Worm (Caenorhabditis elegans): ENCODE measurements around the gene ZK1290.1.
A peak's percentile ranks its signal among the peaks of the same experiment; 100 is the strongest.

Gene ZK1290.1

DNA sequence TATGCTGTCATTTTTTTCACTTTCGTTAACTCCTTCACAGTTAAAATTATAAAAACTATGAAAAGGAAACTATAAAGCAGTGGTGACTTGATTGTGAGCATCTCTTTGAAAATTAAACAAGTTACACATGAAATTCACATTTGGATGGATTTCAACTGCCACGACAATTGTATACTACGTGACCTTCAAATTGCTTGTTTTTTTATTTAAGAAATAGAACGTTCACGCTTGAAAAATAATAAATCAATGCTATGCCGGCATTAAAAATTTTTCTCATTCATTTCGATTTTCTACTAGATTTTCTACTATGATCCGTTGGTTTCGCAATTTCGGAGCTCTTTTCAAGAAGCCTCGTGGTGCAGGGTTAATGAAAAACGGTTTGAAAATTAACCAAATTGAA, 36.1 kb upstream of the ZK1290.1 start, which contains the start of the genes ZK1290.7 and rnh-1.1:
Gene ZK1290.7 (minus strand): TSS at position 101 of the 400 bp plus-strand sequence.
Gene rnh-1.1 (plus strand): TSS at position 281 of the 400 bp plus-strand sequence.
- TF ChIP-seq nhr-67 (tag; optimal IDR thresholded peaks at IDR 0.05), result no peak
- TF ChIP-seq lin-15B (tag; optimal IDR thresholded peaks at IDR 0.05), result no peak
- no peak for TF ChIP-seq pqm-1 (tag; optimal IDR thresholded peaks at IDR 0.05)
- TF ChIP-seq mml-1 (tag; optimal IDR thresholded peaks at IDR 0.05), result no peak
- TF ChIP-seq nhr-12 (tag; optimal IDR thresholded peaks at IDR 0.05), result no peak
- no peak for TF ChIP-seq nhr-11 (tag; optimal IDR thresholded peaks at IDR 0.05)
- no peak for TF ChIP-seq ceh-9 (tag; optimal IDR thresholded peaks at IDR 0.05)
- no peak for TF ChIP-seq snpc-4 (tag; optimal IDR thresholded peaks at IDR 0.05)
- TF ChIP-seq lsy-12 (tag; optimal IDR thresholded peaks at IDR 0.05), result no peak
- TF ChIP-seq nhr-43 (tag; optimal IDR thresholded peaks at IDR 0.05; ENCODE audit: poor library complexity, severe bottlenecking), result no peak
- no peak for TF ChIP-seq sea-2 (GFP tag; optimal IDR thresholded peaks at IDR 0.05)
- no peak for TF ChIP-seq nhr-28 (tag; optimal IDR thresholded peaks at IDR 0.05)
- no peak for TF ChIP-seq egl-27 (tag; optimal IDR thresholded peaks at IDR 0.05)
- no peak for TF ChIP-seq aly-2 (tag; optimal IDR thresholded peaks at IDR 0.05)
- no peak for TF ChIP-seq nhr-23 (tag; optimal IDR thresholded peaks at IDR 0.05)
- TF ChIP-seq unc-62 (GFP tag; optimal IDR thresholded peaks at IDR 0.05), result no peak

DNA sequence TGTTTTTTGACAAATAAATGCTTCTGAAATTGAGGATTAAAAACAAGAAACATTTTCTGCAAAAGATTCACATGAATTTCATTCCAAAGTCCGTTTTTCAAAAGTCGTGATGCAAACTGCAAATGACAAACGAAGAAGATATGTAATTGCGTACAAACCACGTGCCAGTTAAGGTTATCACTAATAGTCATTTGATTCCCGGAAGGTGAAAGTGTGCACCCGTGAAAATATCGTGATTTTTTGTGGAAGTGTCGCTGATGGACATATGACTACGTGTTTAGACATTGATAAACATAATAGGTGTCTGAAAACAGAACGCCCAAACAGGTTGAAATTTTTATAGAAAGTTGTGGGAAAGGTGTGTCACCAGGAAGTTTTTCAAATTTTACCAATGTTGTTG, 33.4 kb upstream of the ZK1290.1 start:
- no peak for TF ChIP-seq mdl-1 (tag; optimal IDR thresholded peaks at IDR 0.05)
- TF ChIP-seq elt-3 (tag; optimal IDR thresholded peaks at IDR 0.05), result no peak
- no peak for TF ChIP-seq lin-39 (tag; optimal IDR thresholded peaks at IDR 0.05)
- TF ChIP-seq elt-2 (tag; optimal IDR thresholded peaks at IDR 0.05), result peak; percentile 86
- no peak for TF ChIP-seq ztf-4 (tag; optimal IDR thresholded peaks at IDR 0.05)
- TF ChIP-seq nhr-43 (tag; optimal IDR thresholded peaks at IDR 0.05; ENCODE audit: poor library complexity, severe bottlenecking), result peak; percentile 94
- peak; percentile 78 for TF ChIP-seq pqm-1 (tag; optimal IDR thresholded peaks at IDR 0.05)
- no peak for TF ChIP-seq egl-27 (tag; optimal IDR thresholded peaks at IDR 0.05)
- TF ChIP-seq unc-62 (GFP tag; optimal IDR thresholded peaks at IDR 0.05), result no peak
- TF ChIP-seq nhr-25 (tag; optimal IDR thresholded peaks at IDR 0.05), result peak; percentile 57
- no peak for TF ChIP-seq ceh-9 (tag; optimal IDR thresholded peaks at IDR 0.05)
- TF ChIP-seq nhr-76 (tag; optimal IDR thresholded peaks at IDR 0.05), result no peak
- TF ChIP-seq tbx-2 (tag; optimal IDR thresholded peaks at IDR 0.05), result peak; percentile 25
- TF ChIP-seq fkh-2 (tag; optimal IDR thresholded peaks at IDR 0.05), result no peak
- TF ChIP-seq ama-1 (optimal IDR thresholded peaks at IDR 0.05), result no peak
- TF ChIP-seq nhr-23 (tag; optimal IDR thresholded peaks at IDR 0.05), result peak; percentile 89
- no peak for TF ChIP-seq nhr-28 (tag; optimal IDR thresholded peaks at IDR 0.05)
- no peak for TF ChIP-seq hmg-11 (tag; optimal IDR thresholded peaks at IDR 0.05)
- TF ChIP-seq jun-1 (tag; optimal IDR thresholded peaks at IDR 0.05), result peak; percentile 45
- TF ChIP-seq nhr-11 (tag; optimal IDR thresholded peaks at IDR 0.05), result no peak
- TF ChIP-seq mml-1 (tag; optimal IDR thresholded peaks at IDR 0.05), result peak; percentile 39
- peak; percentile 6 for TF ChIP-seq ceh-28 (tag; optimal IDR thresholded peaks at IDR 0.05)
- no peak for TF ChIP-seq eor-1 (tag; optimal IDR thresholded peaks at IDR 0.05)
- no peak for TF ChIP-seq nhr-237 (tag; optimal IDR thresholded peaks at IDR 0.05)

DNA sequence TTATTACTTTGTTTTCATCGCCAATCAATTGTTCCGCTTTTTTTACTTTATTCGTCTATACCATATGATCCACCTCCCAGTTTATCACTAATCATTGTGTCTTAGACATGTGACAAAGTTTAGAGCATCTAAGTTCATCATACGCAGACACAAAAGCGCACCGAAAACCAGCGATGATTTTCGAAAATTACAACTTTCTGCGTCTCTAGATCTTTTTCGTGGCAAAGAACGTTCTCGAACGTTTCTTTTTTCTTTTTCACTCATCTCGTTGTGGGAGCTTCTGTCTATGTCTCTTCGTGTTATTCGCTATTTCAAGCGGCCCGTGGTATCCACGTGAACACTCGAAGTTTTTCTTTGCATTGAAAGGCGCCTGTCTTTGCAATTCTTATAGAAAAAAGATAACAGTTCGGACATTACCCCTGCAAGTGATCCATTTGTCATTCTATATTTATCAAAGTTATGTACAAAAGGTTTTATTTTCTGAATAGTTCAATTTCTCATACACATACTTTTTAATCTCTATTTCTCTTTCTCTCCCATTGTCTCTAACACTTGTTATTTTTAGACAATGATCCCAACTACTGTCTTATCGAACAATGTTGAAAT, 32.4 kb upstream of the ZK1290.1 start, which contains the start of gene ZK1290.5:
Gene ZK1290.5 (plus strand): TSS at position 566 of the 606 bp plus-strand sequence.
- TF ChIP-seq aly-2 (tag; optimal IDR thresholded peaks at IDR 0.05), result no peak
- no peak for TF ChIP-seq nhr-28 (tag; optimal IDR thresholded peaks at IDR 0.05)
- no peak for TF ChIP-seq nhr-67 (tag; optimal IDR thresholded peaks at IDR 0.05)
- TF ChIP-seq eor-1 (tag; optimal IDR thresholded peaks at IDR 0.05), result no peak
- peak; percentile 71 for TF ChIP-seq skn-1 (tag; optimal IDR thresholded peaks at IDR 0.05)
- TF ChIP-seq lsy-12 (tag; optimal IDR thresholded peaks at IDR 0.05), result peak; percentile 84
- no peak for TF ChIP-seq fkh-2 (tag; optimal IDR thresholded peaks at IDR 0.05)
- TF ChIP-seq mml-1 (tag; optimal IDR thresholded peaks at IDR 0.05), result peak; percentile 75
- TF ChIP-seq elt-2 (tag; optimal IDR thresholded peaks at IDR 0.05), result peak; percentile 94
- TF ChIP-seq fos-1 (tag; optimal IDR thresholded peaks at IDR 0.05), result peak; percentile 60
- peak; percentile 51 for TF ChIP-seq egl-5 (tag; optimal IDR thresholded peaks at IDR 0.05)
- TF ChIP-seq sea-2 (GFP tag; optimal IDR thresholded peaks at IDR 0.05), result no peak
- no peak for TF ChIP-seq nhr-237 (tag; optimal IDR thresholded peaks at IDR 0.05)
- no peak for TF ChIP-seq nhr-77 (tag; optimal IDR thresholded peaks at IDR 0.05)
- TF ChIP-seq tbx-2 (tag; optimal IDR thresholded peaks at IDR 0.05), result peak; percentile 62
- TF ChIP-seq lin-39 (tag; optimal IDR thresholded peaks at IDR 0.05), result peak; percentile 67
- TF ChIP-seq elt-3 (tag; optimal IDR thresholded peaks at IDR 0.05), result peak; percentile 1 to 61 (median 49)
- peak; percentile 84 for TF ChIP-seq pha-4 (tag; optimal IDR thresholded peaks at IDR 0.05)
- TF ChIP-seq ztf-4 (tag; optimal IDR thresholded peaks at IDR 0.05), result peak; percentile 35
- peak; percentile 58 for TF ChIP-seq lin-15B (tag; optimal IDR thresholded peaks at IDR 0.05)
- peak; percentile 35 for TF ChIP-seq snpc-4 (tag; optimal IDR thresholded peaks at IDR 0.05)
- peak; percentile 20 for TF ChIP-seq elt-1 (tag; optimal IDR thresholded peaks at IDR 0.05)
- no peak for TF ChIP-seq R02D3.7 (tag; optimal IDR thresholded peaks at IDR 0.05)
- peak; percentile 87 for TF ChIP-seq nfya-1 (tag; optimal IDR thresholded peaks at IDR 0.05; ENCODE audit: insufficient read depth)
- peak; percentile 93 for TF ChIP-seq jun-1 (tag; optimal IDR thresholded peaks at IDR 0.05)
- TF ChIP-seq ztf-11 (tag; optimal IDR thresholded peaks at IDR 0.05), result no peak
- TF ChIP-seq ama-1 (optimal IDR thresholded peaks at IDR 0.05), result no peak
- TF ChIP-seq zag-1 (tag; optimal IDR thresholded peaks at IDR 0.05), result no peak
- peak; percentile 53 for TF ChIP-seq mdl-1 (tag; optimal IDR thresholded peaks at IDR 0.05)
- TF ChIP-seq nhr-25 (tag; optimal IDR thresholded peaks at IDR 0.05), result peak; percentile 86
- TF ChIP-seq nhr-76 (tag; optimal IDR thresholded peaks at IDR 0.05), result no peak
- no peak for TF ChIP-seq hmg-11 (tag; optimal IDR thresholded peaks at IDR 0.05)
- TF ChIP-seq ceh-28 (tag; optimal IDR thresholded peaks at IDR 0.05), result peak; percentile 60
- TF ChIP-seq egl-27 (tag; optimal IDR thresholded peaks at IDR 0.05), result peak; percentile 77
- TF ChIP-seq unc-62 (GFP tag; optimal IDR thresholded peaks at IDR 0.05), result peak; percentile 34
- no peak for TF ChIP-seq nhr-12 (tag; optimal IDR thresholded peaks at IDR 0.05)
- no peak for TF ChIP-seq ceh-9 (tag; optimal IDR thresholded peaks at IDR 0.05)
- peak; percentile 80 for TF ChIP-seq nhr-11 (tag; optimal IDR thresholded peaks at IDR 0.05)
- peak; percentile 91 for TF ChIP-seq nhr-43 (tag; optimal IDR thresholded peaks at IDR 0.05; ENCODE audit: poor library complexity, severe bottlenecking)
- TF ChIP-seq nhr-23 (tag; optimal IDR thresholded peaks at IDR 0.05), result peak; percentile 92
- TF ChIP-seq daf-12 (tag; optimal IDR thresholded peaks at IDR 0.05), result no peak

Measured in whole organism, L3 larva.